Fruit fly (Drosophila melanogaster): ENCODE measurements around the gene bves.

DNA sequence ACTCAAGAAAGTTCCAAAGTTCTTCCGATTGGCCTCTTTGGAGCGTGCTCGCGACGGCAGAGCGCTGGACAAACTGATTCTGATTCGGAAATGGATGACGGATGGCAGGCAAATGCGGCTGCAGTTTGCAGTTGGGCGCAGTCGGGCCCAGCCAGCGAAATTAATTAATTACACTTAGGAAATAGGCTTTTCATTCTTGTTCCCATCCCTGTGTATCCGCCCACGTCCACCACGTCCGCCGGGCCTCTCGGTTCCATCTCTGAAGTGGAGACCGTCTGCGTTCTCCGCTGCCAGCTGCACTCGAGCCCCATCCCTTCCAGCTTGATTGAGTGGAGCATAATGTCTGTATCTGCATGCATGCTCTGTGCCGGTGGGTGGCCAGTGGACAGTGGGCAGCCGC lies 13.3 kb upstream of the bves start, which contains the start of gene CG15449:
- TF ChIP-seq fkh (GFP tag; optimal IDR thresholded peaks at IDR 0.05) (no peak), Sox102F (GFP tag; optimal IDR thresholded peaks at IDR 0.05) (no peak), CG8632 (GFP tag; optimal IDR thresholded peaks at IDR 0.05) (no peak)

Measured in whole organism, prepupa.